Fruit fly (Drosophila melanogaster) whole organism, prepupa: Measurements from ENCODE around the gene Crz.

ENCODE experiments used
- Blimp-1 ChIP-seq: fragments of 200-800 bp; sonication (Bioruptor generic); optimal IDR thresholded peaks from 3 replicates; lab custom pipeline; 2017; ENCODE audit warnings: missing biosample characterization, missing genetic modification characterization, mild to moderate bottlenecking, moderate library complexity, missing genetic modification reagents
- CG10631 ChIP-seq: fragments of 200-800 bp; sonication (Bioruptor generic); optimal IDR thresholded peaks from 2 replicates; lab custom pipeline; 2016; ENCODE audit warnings: missing biosample characterization, missing genetic modification characterization
- CG11294 ChIP-seq: fragments of 200-800 bp; sonication (Bioruptor generic); IDR thresholded peaks from 2 replicates; pipeline ENCODE4 v1.3.6; 2022; ENCODE audit warnings: missing biosample characterization, missing genetic modification characterization
- CG15336 ChIP-seq: fragments of 200-800 bp; sonication (Bioruptor generic); IDR thresholded peaks from 2 replicates; pipeline ENCODE4 v1.3.6; 2022; ENCODE audit warnings: missing biosample characterization, missing genetic modification characterization
- CG3032 ChIP-seq: fragments of 200-800 bp; optimal IDR thresholded peaks from 2 replicates; lab custom pipeline; 2019; ENCODE audit warnings: missing biosample characterization, mild to moderate bottlenecking, missing genetic modification characterization, moderate library complexity
- CG34406 ChIP-seq: fragments of 200-800 bp; sonication (Bioruptor generic); optimal IDR thresholded peaks from 3 replicates; lab custom pipeline; 2016; ENCODE audit warnings: missing biosample characterization, missing genetic modification characterization
- CG4318 ChIP-seq: fragments of 200-800 bp; sonication (Bioruptor generic); optimal IDR thresholded peaks from 3 replicates; lab custom pipeline; 2017; ENCODE audit warnings: missing biosample characterization, mild to moderate bottlenecking, missing genetic modification characterization
- CG6163 ChIP-seq: fragments of 200-800 bp; sonication (Bioruptor generic); IDR thresholded peaks from 3 replicates; pipeline ENCODE4 v1.3.6; 2022; ENCODE audit warnings: missing biosample characterization, missing genetic modification characterization
- CG6276 ChIP-seq: fragments of 200-800 bp; sonication (Bioruptor generic); optimal IDR thresholded peaks from 2 replicates; lab custom pipeline; 2017; ENCODE audit warnings: missing biosample characterization, mild to moderate bottlenecking, missing genetic modification characterization
- CG6854 ChIP-seq: fragments of 200-800 bp; sonication (Bioruptor generic); optimal IDR thresholded peaks from 2 replicates; lab custom pipeline; 2017; ENCODE audit warnings: missing biosample characterization, mild to moderate bottlenecking, missing genetic modification characterization
- CG7368 ChIP-seq: fragments of 200-800 bp; sonication (Bioruptor generic); optimal IDR thresholded peaks from 3 replicates; lab custom pipeline; 2016; ENCODE audit warnings: missing biosample characterization, missing genetic modification characterization
- CG8632 ChIP-seq: fragments of 200-800 bp; sonication (Bioruptor generic); optimal IDR thresholded peaks from 3 replicates; lab custom pipeline; 2016; ENCODE audit warnings: missing biosample characterization, missing genetic modification characterization
- CG9139 ChIP-seq: fragments of 200-800 bp; sonication (Bioruptor generic); optimal IDR thresholded peaks from 3 replicates; lab custom pipeline; 2017; ENCODE audit warnings: missing biosample characterization, mild to moderate bottlenecking, missing genetic modification characterization
- Eip78C ChIP-seq: fragments of 200-800 bp; sonication (Bioruptor generic); peaks from one replicate; lab custom pipeline; 2016; ENCODE audit warnings: missing biosample characterization, missing genetic modification characterization
- Ets96B ChIP-seq: fragments of 200-800 bp; optimal IDR thresholded peaks from 2 replicates; lab custom pipeline; 2019; ENCODE audit warnings: missing biosample characterization, mild to moderate bottlenecking, missing genetic modification characterization, moderate library complexity
- Met ChIP-seq: fragments of 200-800 bp; sonication (Bioruptor generic); optimal IDR thresholded peaks from 3 replicates; lab custom pipeline; 2016; ENCODE audit warnings: missing biosample characterization, missing genetic modification characterization
- Sox102F ChIP-seq: fragments of 200-800 bp; sonication (Bioruptor generic); optimal IDR thresholded peaks from 2 replicates; lab custom pipeline; 2016; ENCODE audit warnings: missing biosample characterization, mild to moderate bottlenecking, missing genetic modification characterization
- Sox14 ChIP-seq: fragments of 200-800 bp; sonication (Bioruptor generic); optimal IDR thresholded peaks from 3 replicates; lab custom pipeline; 2016; ENCODE audit warnings: missing biosample characterization, missing genetic modification characterization
- acj6 ChIP-seq: fragments of 200-800 bp; sonication (Bioruptor generic); optimal IDR thresholded peaks from 3 replicates; lab custom pipeline; 2016; ENCODE audit warnings: missing biosample characterization, missing genetic modification characterization
- cyc ChIP-seq: fragments of 200-800 bp; sonication (Bioruptor generic); optimal IDR thresholded peaks from 3 replicates; lab custom pipeline; 2016; ENCODE audit warnings: missing biosample characterization, missing genetic modification characterization
- dac ChIP-seq: fragments of 200-800 bp; sonication (Bioruptor generic); optimal IDR thresholded peaks from 2 replicates; lab custom pipeline; 2017; ENCODE audit warnings: missing biosample characterization, mild to moderate bottlenecking, missing genetic modification characterization
- dsx ChIP-seq: fragments of 200-800 bp; optimal IDR thresholded peaks from 3 replicates; lab custom pipeline; 2019; ENCODE audit warnings: missing biosample characterization, mild to moderate bottlenecking, missing genetic modification characterization, moderate library complexity; ENCODE audit not compliant: poor library complexity, severe bottlenecking
- esn ChIP-seq: fragments of 200-800 bp; sonication (Bioruptor generic); optimal IDR thresholded peaks from 2 replicates; lab custom pipeline; 2016; ENCODE audit warnings: missing biosample characterization, mild to moderate bottlenecking, missing genetic modification characterization, moderate library complexity
- fd59A ChIP-seq: fragments of 200-800 bp; sonication (Bioruptor generic); optimal IDR thresholded peaks from 2 replicates; lab custom pipeline; 2017; ENCODE audit warnings: missing biosample characterization, mild to moderate bottlenecking, missing genetic modification characterization, missing genetic modification reagents
- fkh ChIP-seq: fragments of 200-800 bp; sonication (Bioruptor generic); optimal IDR thresholded peaks from 3 replicates; lab custom pipeline; 2017; ENCODE audit warnings: missing biosample characterization, mild to moderate bottlenecking, missing genetic modification characterization, moderate library complexity
- lz ChIP-seq: fragments of 200-800 bp; sonication (Bioruptor generic); optimal IDR thresholded peaks from 3 replicates; lab custom pipeline; 2016; ENCODE audit warnings: missing biosample characterization, missing genetic modification characterization
- spab ChIP-seq: fragments of 200-800 bp; sonication (Bioruptor generic); optimal IDR thresholded peaks from 2 replicates; lab custom pipeline; 2017; ENCODE audit warnings: missing biosample characterization, mild to moderate bottlenecking, missing genetic modification characterization, missing genetic modification reagents
- vri ChIP-seq: fragments of 200-800 bp; sonication (Bioruptor generic); optimal IDR thresholded peaks from 3 replicates; lab custom pipeline; 2016; ENCODE audit warnings: missing biosample characterization, mild to moderate bottlenecking, missing genetic modification characterization

Crz gene

DNA sequence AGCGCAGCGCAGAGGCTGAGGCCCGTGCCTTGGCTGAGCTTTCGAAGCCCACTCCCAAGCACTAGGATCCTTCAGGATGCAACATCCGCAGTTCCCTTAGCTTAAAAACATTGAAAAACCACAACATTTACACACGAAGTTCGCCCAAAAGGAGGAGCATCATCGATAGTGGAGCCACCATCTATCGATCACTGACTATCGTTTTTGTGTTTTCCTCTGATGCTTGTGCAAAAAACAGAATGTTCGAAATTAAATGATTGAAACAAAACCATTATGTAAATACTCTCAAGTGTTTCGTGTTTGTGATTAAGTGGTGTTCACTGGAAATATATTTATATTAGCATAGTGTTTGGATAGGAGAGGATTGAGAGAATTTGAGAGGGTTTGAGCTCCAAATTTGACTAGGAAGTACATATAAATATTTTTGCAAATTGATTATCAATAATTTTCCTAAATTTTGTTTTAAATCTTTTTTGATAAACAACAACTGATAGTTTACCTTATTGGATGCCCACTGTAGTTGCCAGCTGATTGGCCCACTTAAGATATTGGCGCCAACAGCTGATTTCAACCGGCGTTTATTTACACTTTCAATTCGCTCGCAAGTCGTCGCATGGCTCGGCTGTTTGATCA, 12.9 kb downstream of the Crz start, which contains the start of gene spn-B (continued):
- peak; percentile 73 for TF ChIP-seq Ets96B
- peak; percentile 87 for TF ChIP-seq Sox102F (GFP tag; lab: Kevin White, UChicago)
- no peak for TF ChIP-seq dac (GFP tag; lab: Kevin White, UChicago)
- peak; percentile 75 for TF ChIP-seq fkh
- TF ChIP-seq CG4318 (GFP tag; lab: Kevin White, UChicago) = no peak
- TF ChIP-seq CG11294 = no peak; the same call in 1 of the 2 replicates
- peak; percentile 74 for TF ChIP-seq CG8632 (GFP tag; lab: Kevin White, UChicago)
- TF ChIP-seq Blimp-1 (GFP tag; lab: Kevin White, UChicago) = peak; percentile 58
- peak; percentile 73 for TF ChIP-seq cyc

DNA sequence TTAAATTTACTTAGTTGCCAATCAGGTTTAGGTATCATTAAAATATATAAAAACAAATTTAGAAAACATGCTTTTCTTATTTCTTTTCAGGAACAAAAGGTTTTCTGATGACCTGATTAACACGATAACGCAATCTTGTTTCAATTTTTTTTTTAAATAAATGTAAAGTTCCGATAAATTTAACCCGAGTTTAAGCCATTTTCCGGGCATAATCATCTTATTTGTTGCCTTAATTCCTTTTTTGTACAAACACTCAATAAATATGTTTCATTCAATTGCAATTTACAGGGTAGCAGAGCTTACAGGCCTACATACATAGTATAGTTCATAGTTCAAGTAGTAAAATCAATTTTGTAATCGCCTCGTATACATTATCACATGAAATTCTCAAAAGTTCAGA, 14.9 kb downstream of the Crz start:
- TF ChIP-seq Eip78C (peak; percentile 15), fd59A (GFP tag; lab: Kevin White, UChicago) (no peak)
- TF ChIP-seq, all 60 proteins: peak for 1

DNA sequence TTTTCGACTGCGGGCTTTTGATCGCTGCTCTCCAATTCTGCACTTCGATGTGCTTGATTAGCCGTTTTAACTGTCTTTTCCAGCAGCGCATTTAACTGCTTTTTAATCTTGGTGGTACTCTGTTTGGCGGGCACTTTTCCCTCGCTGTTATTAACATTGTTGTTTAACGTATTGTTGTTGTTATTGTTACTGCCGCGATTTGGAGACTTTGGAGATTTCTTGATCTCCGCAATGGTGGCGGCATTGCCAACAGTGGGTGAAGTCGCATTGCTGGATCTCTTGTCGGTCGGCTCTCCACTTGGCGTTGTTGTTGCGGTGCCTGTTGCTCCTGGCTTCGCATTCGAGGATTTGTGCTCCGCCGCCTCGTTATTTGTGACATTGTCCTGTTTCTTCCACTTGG, 16.0 kb downstream of the Crz start:
- peak; percentile 67 for TF ChIP-seq dsx
- TF ChIP-seq CG6854 = no peak
- no peak for TF ChIP-seq Sox14 (GFP tag; lab: Kevin White, UChicago)
- TF ChIP-seq CG8632 (GFP tag; lab: Kevin White, UChicago) = no peak
- TF ChIP-seq CG6276 = no peak
- 0 out of 3 replicates have a peak, but pooled peaks have one; percentile 12 for TF ChIP-seq CG6163 (GFP tag; lab: Robert Waterston, UW)
- no peak for TF ChIP-seq vri (GFP tag; lab: Kevin White, UChicago)
- TF ChIP-seq CG3032 (tag; lab: Kevin White, UChicago) = no peak
- no peak for TF ChIP-seq CG34406 (GFP tag; lab: Kevin White, UChicago)
- no peak for TF ChIP-seq lz (GFP tag; lab: Kevin White, UChicago)
- TF ChIP-seq acj6 (GFP tag; lab: Kevin White, UChicago) = no peak
- no peak for TF ChIP-seq CG15336 (GFP tag; lab: Robert Waterston, UW)
- TF ChIP-seq CG11294 = no peak

DNA sequence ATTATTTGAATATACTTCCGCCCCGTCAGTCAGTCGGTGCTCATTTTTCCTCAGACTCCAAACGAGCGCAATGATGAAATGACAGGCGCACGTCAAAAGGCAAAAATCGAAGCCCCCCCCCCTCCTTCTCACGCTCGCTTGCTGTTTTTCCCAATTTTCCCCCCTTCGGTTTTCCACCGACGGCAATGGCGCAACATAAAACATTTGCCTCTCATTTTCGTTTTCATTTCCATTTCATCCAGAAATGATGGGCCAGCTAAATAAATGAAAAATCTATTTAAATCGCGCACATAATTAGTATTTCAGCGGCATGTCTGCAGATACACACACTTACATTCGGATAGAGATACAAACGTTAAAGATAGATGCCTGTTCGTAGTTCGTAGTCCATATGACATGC, 16.8 kb downstream of the Crz start:
- no peak for TF ChIP-seq CG6854
- no peak for TF ChIP-seq CG10631 (GFP tag; lab: Kevin White, UChicago)
- TF ChIP-seq Met (GFP tag; lab: Kevin White, UChicago) = no peak
- TF ChIP-seq acj6 (GFP tag; lab: Kevin White, UChicago) = no peak
- no peak for TF ChIP-seq Eip78C
- TF ChIP-seq CG7368 = no peak
- no peak for TF ChIP-seq CG9139 (GFP tag; lab: Kevin White, UChicago)
- no peak for TF ChIP-seq Blimp-1 (GFP tag; lab: Kevin White, UChicago)
- no peak for TF ChIP-seq CG6163 (GFP tag; lab: Robert Waterston, UW)
- no peak for TF ChIP-seq lz (GFP tag; lab: Kevin White, UChicago)
- no peak for TF ChIP-seq esn (GFP tag; lab: Kevin White, UChicago)
- TF ChIP-seq spab (GFP tag; lab: Kevin White, UChicago) = no peak

DNA sequence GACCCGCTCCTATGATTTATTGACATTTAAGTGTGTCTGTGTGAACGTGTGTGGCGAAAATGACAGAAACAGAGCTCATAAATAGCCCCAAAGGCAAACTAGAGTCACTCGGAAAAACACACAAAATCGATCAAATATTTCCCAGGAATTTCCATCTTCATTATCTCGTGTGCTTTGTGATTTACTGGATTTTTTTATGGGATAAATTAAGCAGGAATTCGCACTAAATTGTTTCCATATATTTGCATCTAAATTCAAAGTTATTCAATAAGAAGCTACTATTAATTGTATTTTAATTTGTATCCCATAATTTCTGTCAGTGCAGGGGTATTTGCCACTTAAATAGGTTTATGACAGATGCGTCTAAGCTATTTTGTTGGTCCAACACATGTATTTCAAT, 18.1 kb downstream of the Crz start:
- TF ChIP-seq Met (GFP tag; lab: Kevin White, UChicago) (no peak), CG15336 (GFP tag; lab: Robert Waterston, UW) (0 out of 2 replicates have a peak, but pooled peaks have one; percentile 11)
- TF ChIP-seq, all 60 proteins: peak for 1

DNA sequence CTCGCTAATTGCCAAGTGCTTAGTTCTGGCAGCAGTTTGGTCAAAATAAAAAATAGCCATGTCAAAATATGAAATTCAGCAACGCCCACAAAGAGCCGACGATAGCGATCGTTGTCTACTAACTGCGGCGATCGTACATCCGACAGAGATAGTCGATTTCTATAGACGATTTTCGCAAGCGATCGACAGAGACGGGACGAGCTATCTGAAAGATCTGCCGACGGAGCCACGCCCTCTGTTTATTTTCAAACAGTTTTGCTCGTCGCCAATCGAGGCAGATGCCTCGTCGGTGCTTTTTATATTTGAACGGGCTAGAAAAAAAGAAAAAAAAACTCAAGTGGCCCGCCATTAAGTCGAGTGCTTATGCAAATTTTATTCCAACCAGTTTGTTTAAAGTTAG, 20.9 kb downstream of the Crz start:
- TF ChIP-seq CG6163 (GFP tag; lab: Robert Waterston, UW) = 0 out of 3 replicates have a peak, but pooled peaks have one; percentile 17
- no peak for TF ChIP-seq fkh
